Fruit fly (Drosophila melanogaster) whole organism, embryonic: ENCODE results near the gene eya.

ENCODE experiments used
- Adf1 ChIP-seq: fragments of 200-800 bp; sonication (Bioruptor generic); IDR thresholded peaks from 2 replicates; pipeline ENCODE4 v1.3.6; 2022; ENCODE audit warnings: missing biosample characterization, missing genetic modification characterization
- CG10321 ChIP-seq: fragments of 200-800 bp; sonication (Bioruptor generic); IDR thresholded peaks from 2 replicates; pipeline ENCODE4 v1.3.6; 2022; ENCODE audit warnings: missing biosample characterization, missing genetic modification characterization
- CG10565 ChIP-seq: fragments of 200-800 bp; sonication (Bioruptor generic); optimal IDR thresholded peaks from 3 replicates; lab custom pipeline; 2016; ENCODE audit warnings: missing biosample characterization, mild to moderate bottlenecking, missing genetic modification characterization
- CG11247 ChIP-seq: fragments of 200-800 bp; sonication (Bioruptor generic); IDR thresholded peaks from 2 replicates; pipeline ENCODE4 v1.3.6; 2022; ENCODE audit warnings: missing biosample characterization, missing genetic modification characterization
- CG11723 ChIP-seq: fragments of 200-800 bp; sonication (Bioruptor generic); optimal IDR thresholded peaks from 2 replicates; lab custom pipeline; 2017; ENCODE audit warnings: missing biosample characterization, mild to moderate bottlenecking, missing genetic modification characterization
- CG12236 ChIP-seq: fragments of 200-800 bp; sonication (Bioruptor generic); optimal IDR thresholded peaks from 2 replicates; lab custom pipeline; 2016; ENCODE audit warnings: missing biosample characterization, missing genetic modification characterization
- CG16779 ChIP-seq: fragments of 200-800 bp; sonication (Bioruptor generic); IDR thresholded peaks from 2 replicates; pipeline ENCODE4 v1.3.6; 2022; ENCODE audit warnings: missing biosample characterization, missing genetic modification characterization
- CG34376 ChIP-seq: fragments of 200-800 bp; sonication (Bioruptor generic); optimal IDR thresholded peaks from 2 replicates; lab custom pipeline; 2018; ENCODE audit warnings: missing biosample characterization, mild to moderate bottlenecking, missing genetic modification characterization
- CG43689 ChIP-seq: fragments of 200-800 bp; sonication (Bioruptor generic); IDR thresholded peaks from 2 replicates; pipeline ENCODE4 v1.3.6; 2022; ENCODE audit warnings: missing biosample characterization, missing genetic modification characterization
- CG4854 ChIP-seq: fragments of 200-800 bp; sonication (Bioruptor generic); optimal IDR thresholded peaks from 2 replicates; lab custom pipeline; 2016; ENCODE audit warnings: missing biosample characterization, missing genetic modification characterization, inconsistent platforms
- CG5245 ChIP-seq: fragments of 200-800 bp; sonication (Bioruptor generic); optimal IDR thresholded peaks from 3 replicates; lab custom pipeline; 2016; ENCODE audit warnings: missing biosample characterization, missing genetic modification characterization
- CG6654 ChIP-seq: fragments of 200-800 bp; sonication (Bioruptor generic); optimal IDR thresholded peaks from 2 replicates; lab custom pipeline; 2017; ENCODE audit warnings: missing biosample characterization, mild to moderate bottlenecking, missing genetic modification characterization
- CG7271 ChIP-seq: fragments of 200-800 bp; sonication (Bioruptor generic); optimal IDR thresholded peaks from 2 replicates; lab custom pipeline; 2018; ENCODE audit warnings: missing biosample characterization, mild to moderate bottlenecking, missing genetic modification characterization, moderate library complexity
- Eip74EF ChIP-seq, 2 experiments: fragments of 200-800 bp in 1 of 2; fragments of >200 bp in 1 of 2; sonication (Bioruptor generic) in 1 of 2; optimal IDR thresholded peaks; 2 replicates each; lab custom pipeline; 2017 to 2019; ENCODE audit warnings: missing biosample characterization in 2 of 2, missing genetic modification characterization in 2 of 2, mild to moderate bottlenecking in 1 of 2, moderate library complexity in 1 of 2
- Fer1 ChIP-seq: fragments of 200-800 bp; sonication (Bioruptor generic); optimal IDR thresholded peaks from 2 replicates; lab custom pipeline; 2017; ENCODE audit warnings: missing biosample characterization, mild to moderate bottlenecking, missing genetic modification characterization
- Hr78 ChIP-seq, 2 experiments: fragments of 200-800 bp in 1 of 2; fragments of >200 bp in 1 of 2; sonication (Bioruptor generic) in 1 of 2; optimal IDR thresholded peaks; 2 replicates each; lab custom pipeline; 2017 to 2019; ENCODE audit warnings: missing biosample characterization in 2 of 2, missing genetic modification characterization in 2 of 2, mild to moderate bottlenecking in 1 of 2, moderate library complexity in 1 of 2
- Hsf ChIP-seq: fragments of 200-800 bp; sonication (Bioruptor generic); optimal IDR thresholded peaks from 3 replicates; lab custom pipeline; 2016; ENCODE audit warnings: missing biosample characterization, missing genetic modification characterization
- Meics ChIP-seq: fragments of 200-800 bp; sonication (Bioruptor generic); optimal IDR thresholded peaks from 2 replicates; lab custom pipeline; 2017; ENCODE audit warnings: missing biosample characterization, mild to moderate bottlenecking, missing genetic modification characterization
- Mes4 ChIP-seq: fragments of 200-800 bp; sonication (Bioruptor generic); optimal IDR thresholded peaks from 2 replicates; lab custom pipeline; 2016; ENCODE audit warnings: missing biosample characterization, missing genetic modification characterization
- NfI ChIP-seq: fragments of 200-800 bp; sonication (Bioruptor generic); optimal IDR thresholded peaks from 3 replicates; lab custom pipeline; 2018; ENCODE audit warnings: missing biosample characterization, mild to moderate bottlenecking, missing genetic modification characterization, moderate library complexity
- Oaz ChIP-seq: fragments of 200-800 bp; sonication (Bioruptor generic); IDR thresholded peaks from 2 replicates; pipeline ENCODE4 v1.3.6; 2022; ENCODE audit warnings: missing biosample characterization, missing genetic modification characterization
- Opbp ChIP-seq: fragments of 200-800 bp; sonication (Bioruptor generic); IDR thresholded peaks from 3 replicates; pipeline ENCODE4 v1.3.6; 2022; ENCODE audit warnings: missing biosample characterization, missing genetic modification characterization; ENCODE audit not compliant: partially characterized antibody
- Sry-β ChIP-seq: fragments of 200-800 bp; sonication (Bioruptor generic); optimal IDR thresholded peaks from 2 replicates; lab custom pipeline; 2018; ENCODE audit warnings: missing biosample characterization, mild to moderate bottlenecking, missing genetic modification characterization, moderate library complexity
- YL-1 ChIP-seq: fragments of 200-800 bp; sonication (Bioruptor generic); optimal IDR thresholded peaks from 3 replicates; lab custom pipeline; 2017; ENCODE audit warnings: missing biosample characterization, mild to moderate bottlenecking, missing genetic modification characterization
- bigmax ChIP-seq: fragments of 200-800 bp; sonication (Bioruptor generic); optimal IDR thresholded peaks from 2 replicates; lab custom pipeline; 2018; ENCODE audit warnings: missing biosample characterization, mild to moderate bottlenecking, missing genetic modification characterization
- cg ChIP-seq: fragments of 200-800 bp; sonication (Bioruptor generic); optimal IDR thresholded peaks from 3 replicates; lab custom pipeline; 2019; ENCODE audit warnings: missing biosample characterization, mild to moderate bottlenecking, missing genetic modification characterization, moderate library complexity
- chif ChIP-seq, 2 experiments: fragments of 200-800 bp; sonication (Bioruptor generic); optimal IDR thresholded peaks; 3 replicates each; lab custom pipeline; 2016; ENCODE audit warnings: missing biosample characterization in 2 of 2, missing genetic modification characterization in 2 of 2
- dati ChIP-seq: fragments of 200-800 bp; sonication (Bioruptor generic); IDR thresholded peaks from 2 replicates; pipeline ENCODE4 v1.3.6; 2022; ENCODE audit warnings: missing biosample characterization, missing genetic modification characterization
- gsb-n ChIP-seq: fragments of 200-800 bp; sonication (Bioruptor generic); optimal IDR thresholded peaks from 3 replicates; lab custom pipeline; 2018; ENCODE audit warnings: missing biosample characterization, mild to moderate bottlenecking, missing genetic modification characterization
- h ChIP-seq: fragments of >200 bp; optimal IDR thresholded peaks from 2 replicates; lab custom pipeline; 2017
- ind ChIP-seq: fragments of 200-800 bp; sonication (Bioruptor generic); optimal IDR thresholded peaks from 3 replicates; lab custom pipeline; 2016; ENCODE audit warnings: missing biosample characterization, missing genetic modification characterization
- insv ChIP-seq, 2 experiments: fragments of 200-800 bp; sonication (Bioruptor generic); optimal IDR thresholded peaks; 3 replicates each; lab custom pipeline; 2016 to 2018; ENCODE audit warnings: missing biosample characterization in 2 of 2, missing genetic modification characterization in 2 of 2
- lov ChIP-seq, 2 experiments: fragments of 200-800 bp in 1 of 2; fragments of >200 bp in 1 of 2; sonication (Bioruptor generic) in 1 of 2; IDR thresholded peaks in 1 of 2; optimal IDR thresholded peaks in 1 of 2; 2 replicates in 1 of 2; 3 replicates in 1 of 2; pipeline versions ENCODE4 v1.3.6 to Lab custom; 2017 to 2022; ENCODE audit warnings: missing biosample characterization in 1 of 2, missing genetic modification characterization in 1 of 2
- pan ChIP-seq, 4 experiments: fragments of >200 bp in 3 of 4; fragments of 200-800 bp in 1 of 4; sonication (Bioruptor generic) in 1 of 4; optimal IDR thresholded peaks in 3 of 4; IDR thresholded peaks in 1 of 4; 2 replicates each; pipeline versions ENCODE4 v1.3.6 to Lab custom; 2017 to 2022; ENCODE audit warnings: missing biosample characterization in 2 of 4, missing genetic modification characterization in 2 of 4, mixed read lengths in 1 of 4
- pnt ChIP-seq: fragments of 200-800 bp; sonication (Bioruptor generic); optimal IDR thresholded peaks from 3 replicates; lab custom pipeline; 2016; ENCODE audit warnings: missing biosample characterization, missing genetic modification characterization
- rib ChIP-seq: fragments of 200-800 bp; sonication (Bioruptor generic); IDR thresholded peaks from 2 replicates; pipeline ENCODE4 v1.3.6; 2022; ENCODE audit warnings: missing biosample characterization, missing genetic modification characterization
- schlank ChIP-seq: fragments of 200-800 bp; sonication (Bioruptor generic); optimal IDR thresholded peaks from 2 replicates; lab custom pipeline; 2018; ENCODE audit warnings: missing biosample characterization, mild to moderate bottlenecking, missing genetic modification characterization
- scrt ChIP-seq: fragments of 200-800 bp; sonication (Bioruptor generic); optimal IDR thresholded peaks from 2 replicates; lab custom pipeline; 2018; ENCODE audit warnings: missing biosample characterization, mild to moderate bottlenecking, missing genetic modification characterization, moderate library complexity
- seq ChIP-seq: fragments of 200-800 bp; sonication (Bioruptor generic); IDR thresholded peaks from 2 replicates; pipeline ENCODE4 v1.3.6; 2022; ENCODE audit warnings: missing biosample characterization, missing genetic modification characterization
- sisA ChIP-seq: fragments of 200-800 bp; sonication (Bioruptor generic); IDR thresholded peaks from 2 replicates; pipeline ENCODE4 v1.3.6; 2022; ENCODE audit warnings: missing biosample characterization, missing genetic modification characterization
- slbo ChIP-seq: fragments of 200-800 bp; sonication (Bioruptor generic); IDR thresholded peaks from 2 replicates; pipeline ENCODE4 v1.3.6; 2022; ENCODE audit warnings: missing biosample characterization, missing genetic modification characterization
- so ChIP-seq: fragments of 200-800 bp; sonication (Bioruptor generic); IDR thresholded peaks from 3 replicates; pipeline ENCODE4 v1.3.6; 2022; ENCODE audit warnings: missing biosample characterization, missing genetic modification characterization
- tll ChIP-seq, 2 experiments: fragments of 200-800 bp in 1 of 2; fragments of >200 bp in 1 of 2; sonication (Bioruptor generic) in 1 of 2; optimal IDR thresholded peaks; 2 replicates each; lab custom pipeline; 2017 to 2019; ENCODE audit warnings: missing biosample characterization in 2 of 2, missing genetic modification characterization in 2 of 2, mild to moderate bottlenecking in 1 of 2, moderate library complexity in 1 of 2
- tup ChIP-seq: fragments of 200-800 bp; sonication (Bioruptor generic); optimal IDR thresholded peaks from 2 replicates; lab custom pipeline; 2016; ENCODE audit warnings: missing biosample characterization, mild to moderate bottlenecking, missing genetic modification characterization, moderate library complexity
- twi ChIP-seq: fragments of 200-800 bp; optimal IDR thresholded peaks from 2 replicates; lab custom pipeline; 2019; ENCODE audit warnings: missing biosample characterization, mild to moderate bottlenecking, missing genetic modification characterization, moderate library complexity
- vfl ChIP-seq: fragments of 200-800 bp; sonication (Bioruptor generic); optimal IDR thresholded peaks from 2 replicates; lab custom pipeline; 2016; ENCODE audit warnings: missing biosample characterization, missing genetic modification characterization
- wor ChIP-seq: fragments of 200-800 bp; sonication (Bioruptor generic); IDR thresholded peaks from 2 replicates; pipeline ENCODE4 v1.3.6; 2022; ENCODE audit warnings: missing biosample characterization, missing genetic modification characterization

eya gene

DNA sequence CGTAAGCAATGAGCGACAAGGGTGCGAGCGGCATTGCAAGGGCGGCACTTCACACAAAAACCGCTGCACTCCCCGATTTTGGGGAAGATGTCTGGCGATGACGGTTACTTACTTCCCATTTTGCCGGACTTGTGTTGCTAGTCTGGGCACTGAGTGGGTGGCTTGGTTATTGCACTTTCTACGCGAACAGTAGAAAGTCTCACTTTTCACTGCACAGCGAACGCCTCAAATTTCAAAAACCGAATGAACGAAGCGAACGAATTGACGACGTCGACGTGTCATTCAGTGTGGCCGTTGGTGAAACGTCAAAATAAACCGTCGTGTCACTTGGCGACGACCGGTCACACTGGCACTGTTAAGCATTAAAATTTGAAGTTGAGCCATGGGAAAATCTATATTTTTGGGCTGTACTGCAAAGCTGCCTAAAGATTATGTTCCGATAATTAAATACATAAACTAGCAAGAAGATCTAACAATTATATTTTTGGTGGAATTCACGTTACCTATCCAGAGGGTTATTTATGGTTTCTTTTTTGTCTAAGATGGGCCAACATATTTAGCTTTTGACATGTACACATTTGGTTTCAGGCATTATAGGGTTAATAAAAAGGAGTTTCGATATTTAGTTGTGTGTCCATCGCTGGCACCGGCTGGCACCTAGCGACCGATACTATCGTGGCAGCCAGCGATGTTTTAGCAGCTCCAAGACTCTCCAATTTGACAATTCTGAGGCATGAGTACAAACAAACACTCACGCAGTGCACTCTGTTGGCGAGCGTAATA lies 66.4 kb downstream of the eya start, which contains the start of the genes Sec61alpha and Daxx (continued):
- TF ChIP-seq ind (GFP tag; lab: Kevin White, UChicago) (peak; percentile 88), CG5245 (peak; percentile 40), Sry-β (GFP tag; lab: Kevin White, UChicago) (peak; percentile 35), CG10321 (GFP tag; lab: Robert Waterston, UW) (peak; percentile 46; the same call in 1 of the 2 replicates), Mes4 (peak; percentile 65), CG7271 (tag; lab: Kevin White, UChicago) (no peak), tup (peak; percentile 69), schlank (tag; lab: Kevin White, UChicago) (peak; percentile 40), CG16779 (GFP tag; lab: Robert Waterston, UW) (peak; percentile 81), lov (optimal IDR thresholded peaks at IDR 0.05; lab: Kevin White, UChicago) (no peak), lov (GFP tag; IDR thresholded peaks at IDR 0.05; lab: Robert Waterston, UW) (0 out of 3 replicates have a peak, but pooled peaks have one; percentile 61), slbo (GFP tag; lab: Robert Waterston, UW) (peak; percentile 93), Adf1 (peak; percentile 42), rib (peak; percentile 71), vfl (peak; percentile 87), chif (GFP tag; optimal IDR thresholded peaks at IDR 0.05; lab: Kevin White, UChicago) (peak; percentile 85 to 88), dati (GFP tag; lab: Robert Waterston, UW) (peak; percentile 76), so (GFP tag; lab: Robert Waterston, UW) (0 out of 3 replicates have a peak, but pooled peaks have one; percentile 10), tll (GFP tag; optimal IDR thresholded peaks at IDR 0.05; lab: Kevin White, UChicago) (peak; percentile 4 to 69), CG34376 (GFP tag; lab: Kevin White, UChicago) (peak; percentile 63), scrt (GFP tag; lab: Kevin White, UChicago) (peak; percentile 67), gsb-n (tag; lab: Kevin White, UChicago) (peak; percentile 38), twi (tag; lab: Kevin White, UChicago) (peak; percentile 74), Eip74EF (GFP tag; optimal IDR thresholded peaks at IDR 0.05; lab: Kevin White, UChicago) (peak in 1 of 2 experiments; percentile 72), pan (optimal IDR thresholded peaks at IDR 0.05; lab: Kevin White, UChicago) (no peak), pan (GFP tag; optimal IDR thresholded peaks at IDR 0.05 in 1 of 2, IDR thresholded peaks at IDR 0.05 in 1 of 2) (peak in 1 of 2 experiments; percentile 84), Oaz (GFP tag; lab: Robert Waterston, UW) (peak; percentile 62), YL-1 (GFP tag; lab: Kevin White, UChicago) (peak; percentile 9), Hr78 (GFP tag; optimal IDR thresholded peaks at IDR 0.05; lab: Kevin White, UChicago) (peak in 1 of 2 experiments; percentile 38), bigmax (GFP tag; lab: Kevin White, UChicago) (no peak), CG6654 (GFP tag; lab: Kevin White, UChicago) (peak; percentile 30), h (lab: Kevin White, UChicago) (no peak), Meics (GFP tag; lab: Kevin White, UChicago) (peak; percentile 78), NfI (GFP tag; lab: Kevin White, UChicago) (peak; percentile 82), seq (GFP tag; lab: Robert Waterston, UW) (peak; percentile 64), Hsf (GFP tag; lab: Kevin White, UChicago) (peak; percentile 91), sisA (GFP tag; lab: Robert Waterston, UW) (peak; percentile 89), Fer1 (GFP tag; lab: Kevin White, UChicago) (peak; percentile 67), pnt (GFP tag; lab: Kevin White, UChicago) (peak; percentile 91), wor (GFP tag; lab: Robert Waterston, UW) (peak; percentile 59), CG43689 (GFP tag; lab: Robert Waterston, UW) (peak; percentile 38; the same call in 1 of the 2 replicates), CG11247 (GFP tag; lab: Robert Waterston, UW) (peak; percentile 83), cg (GFP tag; lab: Kevin White, UChicago) (no peak), CG10565 (GFP tag; lab: Kevin White, UChicago) (peak; percentile 31), CG11723 (peak; percentile 34), insv (GFP tag; optimal IDR thresholded peaks at IDR 0.05; lab: Kevin White, UChicago) (peak in 1 of 2 experiments; percentile 69), CG4854 (GFP tag; lab: Kevin White, UChicago) (peak; percentile 64), Opbp (GFP tag; lab: Robert Waterston, UW) (peak; percentile 100), CG12236 (GFP tag; lab: Kevin White, UChicago) (peak; percentile 51)
